Fruit fly (Drosophila melanogaster) whole organism, pupa: ENCODE data around the gene fry.
A peak's percentile ranks its signal among the peaks of the same experiment; 100 is the strongest.

Experiments
- CG10348 ChIP-seq: fragments of 200-800 bp; sonication (Bioruptor generic); IDR thresholded peaks from 2 replicates; pipeline ENCODE4 v1.3.6; 2022; ENCODE audit warnings: missing biosample characterization, missing genetic modification characterization
- CG12605 ChIP-seq: fragments of 200-800 bp; sonication (Bioruptor generic); IDR thresholded peaks from 2 replicates; pipeline ENCODE4 v1.3.6; 2022; ENCODE audit warnings: missing biosample characterization, missing genetic modification characterization
- CG13204 ChIP-seq: fragments of 200-800 bp; sonication (Bioruptor generic); optimal IDR thresholded peaks from 2 replicates; lab custom pipeline; 2018; ENCODE audit warnings: missing biosample characterization, mild to moderate bottlenecking, missing genetic modification characterization, moderate library complexity
- CG14655 ChIP-seq: fragments of 200-800 bp; sonication (Bioruptor generic); optimal IDR thresholded peaks from 3 replicates; lab custom pipeline; 2017; ENCODE audit warnings: mild to moderate bottlenecking, missing biosample characterization, missing genetic modification reagents, missing genetic modification characterization
- CG15710 ChIP-seq: fragments of 200-800 bp; sonication (Bioruptor generic); optimal IDR thresholded peaks from 2 replicates; lab custom pipeline; 2018; ENCODE audit warnings: missing biosample characterization, mild to moderate bottlenecking, missing genetic modification characterization, moderate library complexity
- CG17806 ChIP-seq: fragments of 200-800 bp; sonication (Bioruptor generic); optimal IDR thresholded peaks from 2 replicates; lab custom pipeline; 2018; ENCODE audit warnings: missing biosample characterization, mild to moderate bottlenecking, missing genetic modification characterization, moderate library complexity
- CG32121 ChIP-seq: fragments of 200-800 bp; sonication (Bioruptor generic); IDR thresholded peaks from 2 replicates; pipeline ENCODE4 v1.3.6; 2022; ENCODE audit warnings: missing biosample characterization, missing genetic modification characterization
- CG34367 ChIP-seq: fragments of 200-800 bp; sonication (Bioruptor generic); optimal IDR thresholded peaks from 2 replicates; lab custom pipeline; 2018; ENCODE audit warnings: missing biosample characterization, mild to moderate bottlenecking, missing genetic modification characterization
- CG4496 ChIP-seq: fragments of 200-800 bp; sonication (Bioruptor generic); IDR thresholded peaks from 3 replicates; pipeline ENCODE4 v1.3.6; 2022; ENCODE audit warnings: missing biosample characterization, missing genetic modification characterization
- CG8159 ChIP-seq: fragments of 200-800 bp; sonication (Bioruptor generic); optimal IDR thresholded peaks from 3 replicates; lab custom pipeline; 2018; ENCODE audit warnings: missing biosample characterization, mild to moderate bottlenecking, missing genetic modification characterization, moderate library complexity
- CG8301 ChIP-seq: fragments of 200-800 bp; sonication (Bioruptor generic); optimal IDR thresholded peaks from 2 replicates; lab custom pipeline; 2018; ENCODE audit warnings: missing biosample characterization, mild to moderate bottlenecking, missing genetic modification characterization
- CG9948 ChIP-seq: fragments of 200-800 bp; sonication (Bioruptor generic); optimal IDR thresholded peaks from 2 replicates; lab custom pipeline; 2018; ENCODE audit warnings: missing biosample characterization, mild to moderate bottlenecking, missing genetic modification characterization, moderate library complexity
- D1 ChIP-seq: fragments of 200-800 bp; sonication (Bioruptor generic); optimal IDR thresholded peaks from 2 replicates; lab custom pipeline; 2018; ENCODE audit warnings: missing biosample characterization, mild to moderate bottlenecking, missing genetic modification characterization, moderate library complexity
- EcR ChIP-seq: fragments of 200-800 bp; sonication (Bioruptor generic); optimal IDR thresholded peaks from 3 replicates; lab custom pipeline; 2019; ENCODE audit warnings: missing biosample characterization, missing genetic modification characterization, mild to moderate bottlenecking, moderate library complexity, missing genetic modification reagents
- Ets98B ChIP-seq: fragments of 200-800 bp; sonication (Bioruptor generic); IDR thresholded peaks from 2 replicates; pipeline ENCODE4 v1.3.6; 2022; ENCODE audit warnings: missing biosample characterization, missing genetic modification characterization
- Pif1A ChIP-seq: fragments of 200-800 bp; sonication (Bioruptor generic); optimal IDR thresholded peaks from 3 replicates; lab custom pipeline; 2016; ENCODE audit warnings: missing biosample characterization, missing genetic modification characterization
- Pif1B ChIP-seq: fragments of 200-800 bp; sonication (Bioruptor generic); optimal IDR thresholded peaks from 3 replicates; lab custom pipeline; 2016; ENCODE audit warnings: missing biosample characterization, missing genetic modification characterization
- Snoo ChIP-seq: fragments of 200-800 bp; sonication (Bioruptor generic); optimal IDR thresholded peaks from 3 replicates; lab custom pipeline; 2017; ENCODE audit warnings: missing biosample characterization, mild to moderate bottlenecking, missing genetic modification characterization, inconsistent platforms
- fd96Ca ChIP-seq: fragments of 200-800 bp; sonication (Bioruptor generic); IDR thresholded peaks from 3 replicates; pipeline ENCODE4 v1.3.6; 2022; ENCODE audit warnings: missing biosample characterization, missing genetic modification characterization
- gl ChIP-seq: fragments of 200-800 bp; sonication (Bioruptor generic); optimal IDR thresholded peaks from 2 replicates; lab custom pipeline; 2018; ENCODE audit warnings: missing biosample characterization, mild to moderate bottlenecking, missing genetic modification characterization
- rn ChIP-seq: fragments of 200-800 bp; sonication (Bioruptor generic); IDR thresholded peaks from 2 replicates; pipeline ENCODE4 v1.3.6; 2022; ENCODE audit warnings: missing biosample characterization, missing genetic modification characterization

fry gene

DNA sequence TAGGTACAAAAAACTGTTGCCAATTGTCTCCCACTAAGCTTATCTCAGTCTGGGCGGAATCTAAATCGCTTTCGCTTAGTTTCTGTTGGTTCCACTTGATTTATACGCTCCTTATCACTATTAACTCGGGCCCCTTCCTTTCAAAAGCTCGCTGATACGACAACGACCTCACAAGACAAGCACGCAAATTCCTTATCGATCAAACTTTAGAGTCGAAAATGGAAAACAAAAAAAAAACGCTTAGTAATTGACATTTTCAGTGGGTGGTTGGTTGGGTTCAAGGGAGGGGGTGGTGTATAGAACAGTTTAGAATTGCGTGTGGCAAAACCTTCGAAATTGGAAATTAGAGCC lies 12.5 kb upstream of the fry start:
- TF ChIP-seq EcR (GFP tag; lab: Kevin White, UChicago) (no peak), CG9948 (no peak), gl (tag; lab: Kevin White, UChicago) (no peak), CG14655 (no peak), CG13204 (GFP tag; lab: Kevin White, UChicago) (no peak), CG34367 (tag; lab: Kevin White, UChicago) (no peak), Pif1B (GFP tag; lab: Kevin White, UChicago) (no peak), Snoo (tag; lab: Kevin White, UChicago) (no peak), D1 (tag; lab: Kevin White, UChicago) (no peak), CG10348 (GFP tag; lab: Robert Waterston, UW) (no peak), CG32121 (GFP tag; lab: Robert Waterston, UW) (no peak), Ets98B (GFP tag; lab: Robert Waterston, UW) (no peak)

dm6 chr3L:9690798-9691475 lies 12.0 kb upstream of the fry start:
- TF ChIP-seq CG10348 (GFP tag; lab: Robert Waterston, UW) = no peak
- no peak for TF ChIP-seq Pif1B (GFP tag; lab: Kevin White, UChicago)
- TF ChIP-seq CG8159 (tag; lab: Kevin White, UChicago) = no peak
- TF ChIP-seq CG32121 (GFP tag; lab: Robert Waterston, UW) = peak; percentile 91
- TF ChIP-seq Ets98B (GFP tag; lab: Robert Waterston, UW) = no peak; the same call in 1 of the 2 replicates
- no peak for TF ChIP-seq CG13204 (GFP tag; lab: Kevin White, UChicago)
- no peak for TF ChIP-seq EcR (GFP tag; lab: Kevin White, UChicago)
- no peak for TF ChIP-seq CG9948
- peak; percentile 9 for TF ChIP-seq Snoo (tag; lab: Kevin White, UChicago)
- no peak for TF ChIP-seq gl (tag; lab: Kevin White, UChicago)
- no peak for TF ChIP-seq CG15710 (tag; lab: Kevin White, UChicago)
- no peak for TF ChIP-seq rn
- TF ChIP-seq CG4496 (GFP tag; lab: Robert Waterston, UW) = peak; percentile 37; the same call in 1 of the 3 replicates
- no peak for TF ChIP-seq fd96Ca (GFP tag; lab: Robert Waterston, UW)
- peak; percentile 26 for TF ChIP-seq CG14655
- TF ChIP-seq CG34367 (tag; lab: Kevin White, UChicago) = no peak
- no peak for TF ChIP-seq CG17806 (tag; lab: Kevin White, UChicago)
- TF ChIP-seq CG8301 (tag; lab: Kevin White, UChicago) = peak; percentile 19
- TF ChIP-seq CG12605 (GFP tag; lab: Robert Waterston, UW) = 0 out of 2 replicates have a peak, but pooled peaks have one; percentile 22
- no peak for TF ChIP-seq Pif1A
- TF ChIP-seq D1 (tag; lab: Kevin White, UChicago) = no peak

- TF ChIP-seq CG12605 (GFP tag; lab: Robert Waterston, UW) (no peak), fd96Ca (GFP tag; lab: Robert Waterston, UW) (no peak), CG10348 (GFP tag; lab: Robert Waterston, UW) (no peak), CG34367 (tag; lab: Kevin White, UChicago) (no peak), Pif1B (GFP tag; lab: Kevin White, UChicago) (no peak), CG15710 (tag; lab: Kevin White, UChicago) (no peak), D1 (tag; lab: Kevin White, UChicago) (no peak), CG17806 (tag; lab: Kevin White, UChicago) (no peak), EcR (GFP tag; lab: Kevin White, UChicago) (no peak), CG14655 (no peak), CG8301 (tag; lab: Kevin White, UChicago) (no peak), gl (tag; lab: Kevin White, UChicago) (no peak), Ets98B (GFP tag; lab: Robert Waterston, UW) (no peak), CG8159 (tag; lab: Kevin White, UChicago) (no peak), CG32121 (GFP tag; lab: Robert Waterston, UW) (no peak), rn (no peak), Pif1A (no peak)
- TF ChIP-seq, all 21 proteins: peak for 0
Measured at dm6 chr3L:9689809-9690208, 10.9 kb upstream of the fry start.

DNA sequence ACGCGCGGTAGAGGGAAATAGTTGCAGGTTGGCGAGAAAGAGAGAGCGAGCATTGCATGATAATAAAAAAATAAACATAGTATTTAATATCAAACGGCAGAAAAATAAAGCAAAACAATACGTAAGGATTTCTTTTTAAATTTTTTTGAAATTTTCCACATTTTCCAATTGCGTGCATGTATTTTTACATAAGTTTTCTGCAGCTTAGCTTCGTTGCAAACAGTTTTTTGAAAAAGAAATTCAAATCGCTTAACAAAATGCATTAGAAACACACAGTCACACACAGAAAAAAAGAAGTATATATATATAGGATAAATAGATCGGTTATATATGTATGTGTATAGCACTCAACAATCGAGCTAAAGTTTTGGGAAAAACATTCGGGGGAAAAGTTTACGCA lies 9.8 kb upstream of the fry start:
- TF ChIP-seq CG13204 (GFP tag; lab: Kevin White, UChicago) (no peak), CG34367 (tag; lab: Kevin White, UChicago) (no peak), CG15710 (tag; lab: Kevin White, UChicago) (no peak), CG10348 (GFP tag; lab: Robert Waterston, UW) (no peak), Snoo (tag; lab: Kevin White, UChicago) (no peak), Pif1A (no peak), gl (tag; lab: Kevin White, UChicago) (no peak), CG12605 (GFP tag; lab: Robert Waterston, UW) (no peak), CG8301 (tag; lab: Kevin White, UChicago) (no peak), fd96Ca (GFP tag; lab: Robert Waterston, UW) (no peak), CG32121 (GFP tag; lab: Robert Waterston, UW) (no peak), CG17806 (tag; lab: Kevin White, UChicago) (no peak), D1 (tag; lab: Kevin White, UChicago) (no peak), rn (no peak), CG8159 (tag; lab: Kevin White, UChicago) (no peak)

DNA sequence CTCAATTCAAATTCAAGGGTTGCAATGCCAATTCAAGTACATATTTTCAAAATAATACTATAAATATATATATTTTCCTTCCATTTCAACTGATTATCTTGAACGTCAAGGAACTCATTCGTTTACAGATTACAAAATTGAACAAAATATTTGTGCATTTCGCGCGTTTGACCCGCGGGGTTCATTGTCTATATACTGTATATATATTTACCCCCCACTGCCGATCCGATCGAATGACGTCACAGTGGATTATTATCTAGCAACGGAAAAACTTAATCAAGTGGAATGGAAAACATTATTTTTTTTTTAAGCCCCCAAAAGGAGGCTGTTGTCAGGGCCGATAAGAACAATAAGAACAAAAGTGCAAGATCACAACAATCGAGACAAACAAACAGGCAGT lies 8.6 kb upstream of the fry start:
- no peak for TF ChIP-seq Ets98B (GFP tag; lab: Robert Waterston, UW)
- no peak for TF ChIP-seq D1 (tag; lab: Kevin White, UChicago)
- TF ChIP-seq fd96Ca (GFP tag; lab: Robert Waterston, UW) = no peak
- no peak for TF ChIP-seq CG32121 (GFP tag; lab: Robert Waterston, UW)
- no peak for TF ChIP-seq CG9948
- TF ChIP-seq CG12605 (GFP tag; lab: Robert Waterston, UW) = no peak
- no peak for TF ChIP-seq CG17806 (tag; lab: Kevin White, UChicago)
- no peak for TF ChIP-seq CG4496 (GFP tag; lab: Robert Waterston, UW)
- no peak for TF ChIP-seq rn
- no peak for TF ChIP-seq gl (tag; lab: Kevin White, UChicago)
- no peak for TF ChIP-seq CG14655
- no peak for TF ChIP-seq EcR (GFP tag; lab: Kevin White, UChicago)
- TF ChIP-seq CG13204 (GFP tag; lab: Kevin White, UChicago) = no peak
- TF ChIP-seq, all 21 proteins: peak for 0
